Worm (Caenorhabditis elegans) whole organism, L4 larva: Measurements from ENCODE around the gene srg-45.
A peak's percentile ranks its signal among the peaks of the same experiment; 100 is the strongest.

Source experiments
- F26F4.8 ChIP-seq: fragments of 200-800 bp; sonication (Bioruptor generic); conservative IDR thresholded peaks from 2 replicates; pipeline ENCODE4 v1.3.6; 2022; ENCODE audit warnings: missing genetic modification characterization, missing compliant biosample characterization
- F37D6.2 ChIP-seq: sonication (generic microtip); optimal IDR thresholded peaks from 2 replicates; lab custom pipeline; 2016; ENCODE audit warnings: mild to moderate bottlenecking, missing genetic modification characterization, missing compliant biosample characterization
- R02D3.7 ChIP-seq: fragments of 150-350 bp; sonication (generic microtip); optimal IDR thresholded peaks from 3 replicates; lab custom pipeline; 2014; ENCODE audit warnings: missing biosample characterization, missing genetic modification characterization
- Y105C5A.15 ChIP-seq: fragments of 200-800 bp; sonication (Bioruptor generic); IDR thresholded peaks from 2 replicates; pipeline ENCODE4 v1.3.6; 2022; ENCODE audit warnings: missing genetic modification characterization, missing compliant biosample characterization
- Y5F2A.4 ChIP-seq: fragments of 200-800 bp; sonication (Bioruptor generic); optimal IDR thresholded peaks from 2 replicates; lab custom pipeline; 2018; ENCODE audit warnings: mild to moderate bottlenecking, missing genetic modification characterization, missing compliant biosample characterization
- Y75B8A.6 ChIP-seq: fragments of 200-800 bp; sonication (Bioruptor generic); IDR thresholded peaks from 2 replicates; pipeline ENCODE4 v1.3.6; 2022; ENCODE audit warnings: missing genetic modification reagents, missing genetic modification characterization, missing compliant biosample characterization
- ama-1 ChIP-seq: fragments of 150-350 bp; optimal IDR thresholded peaks from 2 replicates; lab custom pipeline; 2014; ENCODE audit warnings: inconsistent platforms, mixed read lengths
- attf-4 ChIP-seq: sonication (generic microtip); optimal IDR thresholded peaks from 3 replicates; lab custom pipeline; 2017; ENCODE audit warnings: missing biosample characterization, missing genetic modification characterization
- ceh-20 ChIP-seq: fragments of 200-800 bp; sonication (Bioruptor generic); IDR thresholded peaks from 2 replicates; pipeline ENCODE4 v1.3.6; 2022; ENCODE audit warnings: missing genetic modification reagents, missing genetic modification characterization, missing compliant biosample characterization
- ceh-32 ChIP-seq: sonication (generic microtip); optimal IDR thresholded peaks from 2 replicates; lab custom pipeline; 2016; ENCODE audit warnings: mild to moderate bottlenecking, missing genetic modification characterization, missing compliant biosample characterization; ENCODE audit not compliant: poor library complexity
- ceh-62 ChIP-seq: sonication (generic microtip); optimal IDR thresholded peaks from 2 replicates; lab custom pipeline; 2017; ENCODE audit warnings: missing biosample characterization, missing genetic modification characterization
- ces-1 ChIP-seq: fragments of 150-350 bp; sonication (generic microtip); optimal IDR thresholded peaks from 4 replicates; lab custom pipeline; 2014; ENCODE audit warnings: missing biosample characterization, missing genetic modification reagents, missing genetic modification characterization
- cey-2 ChIP-seq: sonication (generic microtip); optimal IDR thresholded peaks from 3 replicates; lab custom pipeline; 2017; ENCODE audit warnings: missing genetic modification characterization, mild to moderate bottlenecking, missing compliant biosample characterization, antibody characterized with exemption, borderline replicate concordance; ENCODE audit not compliant: insufficient read depth
- daf-12 ChIP-seq: fragments of 150-350 bp; optimal IDR thresholded peaks from 2 replicates; lab custom pipeline; 2014; ENCODE audit warnings: missing biosample characterization, missing genetic modification reagents, missing genetic modification characterization
- daf-8 ChIP-seq: fragments of 200-800 bp; sonication (Bioruptor generic); IDR thresholded peaks from 2 replicates; pipeline ENCODE4 v1.3.6; 2022; ENCODE audit warnings: missing genetic modification characterization, missing compliant biosample characterization
- dmd-9 ChIP-seq: fragments of 200-800 bp; sonication (Bioruptor generic); IDR thresholded peaks from 2 replicates; pipeline ENCODE4 v1.3.6; 2022; ENCODE audit warnings: missing genetic modification reagents, missing genetic modification characterization, missing compliant biosample characterization
- dve-1 ChIP-seq: sonication (generic microtip); optimal IDR thresholded peaks from 2 replicates; lab custom pipeline; 2017; ENCODE audit warnings: antibody characterized with exemption, mild to moderate bottlenecking, missing genetic modification characterization, missing compliant biosample characterization; ENCODE audit not compliant: insufficient read depth
- egl-27 ChIP-seq: sonication (generic microtip); optimal IDR thresholded peaks from 3 replicates; lab custom pipeline; 2017; ENCODE audit warnings: missing biosample characterization, missing genetic modification reagents, missing genetic modification characterization
- egl-43 ChIP-seq: fragments of 200-800 bp; sonication (Bioruptor generic); IDR thresholded peaks from 2 replicates; pipeline ENCODE4 v1.3.6; 2022; ENCODE audit warnings: missing genetic modification reagents, missing genetic modification characterization, missing compliant biosample characterization
- fkh-10 ChIP-seq: fragments of 150-350 bp; optimal IDR thresholded peaks from 2 replicates; lab custom pipeline; 2014; ENCODE audit warnings: missing biosample characterization, missing genetic modification reagents, missing genetic modification characterization
- fos-1 ChIP-seq: fragments of 150-350 bp; optimal IDR thresholded peaks from 2 replicates; lab custom pipeline; 2014; ENCODE audit warnings: missing biosample characterization, missing genetic modification characterization
- gei-8 ChIP-seq: fragments of 200-800 bp; sonication (Bioruptor generic); optimal IDR thresholded peaks from 2 replicates; lab custom pipeline; 2018; ENCODE audit warnings: mild to moderate bottlenecking, missing genetic modification characterization, missing compliant biosample characterization
- hlh-30 ChIP-seq: sonication (generic microtip); optimal IDR thresholded peaks from 2 replicates; lab custom pipeline; 2017; ENCODE audit warnings: antibody characterized with exemption, mild to moderate bottlenecking, missing genetic modification characterization, missing compliant biosample characterization; ENCODE audit not compliant: insufficient read depth
- jun-1 ChIP-seq: fragments of 150-350 bp; optimal IDR thresholded peaks from 2 replicates; lab custom pipeline; 2014; ENCODE audit warnings: missing biosample characterization, missing genetic modification reagents, missing genetic modification characterization
- lim-7 ChIP-seq: fragments of 200-800 bp; sonication (Bioruptor generic); IDR thresholded peaks from 2 replicates; pipeline ENCODE4 v1.3.6; 2022; ENCODE audit warnings: missing genetic modification characterization, missing compliant biosample characterization
- lin-15B ChIP-seq: fragments of 150-350 bp; sonication (generic microtip); optimal IDR thresholded peaks from 3 replicates; lab custom pipeline; 2014; ENCODE audit warnings: missing biosample characterization, missing genetic modification characterization
- lin-38 ChIP-seq: fragments of 200-800 bp; sonication (Bioruptor generic); IDR thresholded peaks from 2 replicates; pipeline ENCODE4 v1.3.6; 2022; ENCODE audit warnings: missing genetic modification reagents, missing genetic modification characterization, missing compliant biosample characterization
- lin-39 ChIP-seq: fragments of 150-350 bp; optimal IDR thresholded peaks from 2 replicates; lab custom pipeline; 2014; ENCODE audit warnings: missing biosample characterization, missing genetic modification reagents, missing genetic modification characterization
- lir-3 ChIP-seq: sonication (generic microtip); optimal IDR thresholded peaks from 2 replicates; lab custom pipeline; 2016; ENCODE audit warnings: mild to moderate bottlenecking, missing genetic modification characterization, missing compliant biosample characterization
- lsy-2 ChIP-seq, 2 experiments: fragments of 150-350 bp in 1 of 2; sonication (generic microtip) in 1 of 2; optimal IDR thresholded peaks; 2 replicates each; lab custom pipeline; 2014 to 2017; ENCODE audit warnings: missing biosample characterization in 2 of 2, missing genetic modification characterization in 2 of 2
- mdl-1 ChIP-seq, 2 experiments: fragments of 150-350 bp in 1 of 2; sonication (generic microtip) in 1 of 2; optimal IDR thresholded peaks; 2 replicates each; lab custom pipeline; 2014 to 2017; ENCODE audit warnings: missing biosample characterization in 2 of 2, missing genetic modification characterization in 2 of 2
- mdt-29 ChIP-seq: fragments of 200-800 bp; sonication (Bioruptor generic); IDR thresholded peaks from 2 replicates; pipeline ENCODE4 v1.3.6; 2022; ENCODE audit warnings: missing genetic modification reagents, missing genetic modification characterization, missing compliant biosample characterization
- mep-1 ChIP-seq: fragments of 150-350 bp; sonication (generic microtip); optimal IDR thresholded peaks from 3 replicates; lab custom pipeline; 2014; ENCODE audit warnings: missing biosample characterization, missing genetic modification characterization
- mes-2 ChIP-seq: sonication (generic microtip); optimal IDR thresholded peaks from 2 replicates; lab custom pipeline; 2016; ENCODE audit warnings: missing genotype, mild to moderate bottlenecking, missing genetic modification characterization, missing compliant biosample characterization; ENCODE audit not compliant: poor library complexity, severe bottlenecking
- nhr-10 ChIP-seq: fragments of 150-350 bp; optimal IDR thresholded peaks from 2 replicates; lab custom pipeline; 2014; ENCODE audit warnings: missing biosample characterization, missing genetic modification characterization
- nhr-11 ChIP-seq: fragments of 150-350 bp; optimal IDR thresholded peaks from 2 replicates; lab custom pipeline; 2014; ENCODE audit warnings: missing biosample characterization, missing genetic modification characterization
- nhr-111 ChIP-seq: fragments of 200-800 bp; sonication (Bioruptor generic); optimal IDR thresholded peaks from 2 replicates; lab custom pipeline; 2018; ENCODE audit warnings: mild to moderate bottlenecking, missing genetic modification characterization, missing compliant biosample characterization
- nhr-42 ChIP-seq: fragments of 200-800 bp; sonication (Bioruptor generic); IDR thresholded peaks from 2 replicates; pipeline ENCODE4 v1.3.6; 2022; ENCODE audit warnings: missing genetic modification characterization, missing compliant biosample characterization
- nhr-6 ChIP-seq: fragments of 150-350 bp; optimal IDR thresholded peaks from 2 replicates; lab custom pipeline; 2014; ENCODE audit warnings: missing biosample characterization, missing genetic modification characterization
- nhr-77 ChIP-seq: fragments of 150-350 bp; optimal IDR thresholded peaks from 2 replicates; lab custom pipeline; 2014; ENCODE audit warnings: missing biosample characterization, missing genetic modification characterization
- pha-4 ChIP-seq, 2 experiments: fragments of 150-350 bp in 1 of 2; fragments of 200-800 bp in 1 of 2; sonication (Bioruptor generic) in 1 of 2; IDR thresholded peaks in 1 of 2; optimal IDR thresholded peaks in 1 of 2; 2 replicates each; pipeline versions ENCODE4 v1.3.6 to Lab custom; 2014 to 2022; ENCODE audit warnings: missing genetic modification characterization in 2 of 2, missing genetic modification reagents in 2 of 2, missing biosample characterization in 1 of 2, missing compliant biosample characterization in 1 of 2
- php-3 ChIP-seq: fragments of 200-800 bp; sonication (Bioruptor generic); IDR thresholded peaks from 2 replicates; pipeline ENCODE4 v1.3.6; 2022; ENCODE audit warnings: missing genetic modification reagents, missing genetic modification characterization, missing compliant biosample characterization
- saeg-2 ChIP-seq: fragments of 200-800 bp; sonication (Bioruptor generic); IDR thresholded peaks from 2 replicates; pipeline ENCODE4 v1.3.6; 2022; ENCODE audit warnings: missing genetic modification reagents, missing genetic modification characterization, missing compliant biosample characterization
- sdz-12 ChIP-seq: fragments of 200-800 bp; sonication (Bioruptor generic); optimal IDR thresholded peaks from 2 replicates; lab custom pipeline; 2018; ENCODE audit warnings: mild to moderate bottlenecking, missing genetic modification characterization, missing compliant biosample characterization
- snpc-4 ChIP-seq: fragments of 150-350 bp; optimal IDR thresholded peaks from 2 replicates; lab custom pipeline; 2014; ENCODE audit warnings: missing biosample characterization, missing genetic modification characterization
- spr-1 ChIP-seq: sonication (generic microtip); optimal IDR thresholded peaks from 2 replicates; lab custom pipeline; 2016; ENCODE audit warnings: mild to moderate bottlenecking, missing genetic modification characterization, missing compliant biosample characterization
- spr-3 ChIP-seq: fragments of 200-800 bp; sonication (Bioruptor generic); optimal IDR thresholded peaks from 2 replicates; lab custom pipeline; 2018; ENCODE audit warnings: mild to moderate bottlenecking, missing genetic modification characterization, missing compliant biosample characterization
- unc-130 ChIP-seq: sonication (generic microtip); optimal IDR thresholded peaks from 2 replicates; lab custom pipeline; 2016; ENCODE audit warnings: missing genetic modification reagents, missing genetic modification characterization, missing compliant biosample characterization
- zfp-2 ChIP-seq: sonication (generic microtip); optimal IDR thresholded peaks from 2 replicates; lab custom pipeline; 2016; ENCODE audit warnings: mild to moderate bottlenecking, missing genetic modification characterization, missing compliant biosample characterization
- zip-11 ChIP-seq: fragments of 200-800 bp; sonication (Bioruptor generic); IDR thresholded peaks from 2 replicates; pipeline ENCODE4 v1.3.6; 2022; ENCODE audit warnings: missing genetic modification characterization, missing compliant biosample characterization
- ztf-11 ChIP-seq: fragments of 150-350 bp; optimal IDR thresholded peaks from 2 replicates; lab custom pipeline; 2014; ENCODE audit warnings: missing biosample characterization, missing genetic modification characterization

The srg-45 gene

DNA sequence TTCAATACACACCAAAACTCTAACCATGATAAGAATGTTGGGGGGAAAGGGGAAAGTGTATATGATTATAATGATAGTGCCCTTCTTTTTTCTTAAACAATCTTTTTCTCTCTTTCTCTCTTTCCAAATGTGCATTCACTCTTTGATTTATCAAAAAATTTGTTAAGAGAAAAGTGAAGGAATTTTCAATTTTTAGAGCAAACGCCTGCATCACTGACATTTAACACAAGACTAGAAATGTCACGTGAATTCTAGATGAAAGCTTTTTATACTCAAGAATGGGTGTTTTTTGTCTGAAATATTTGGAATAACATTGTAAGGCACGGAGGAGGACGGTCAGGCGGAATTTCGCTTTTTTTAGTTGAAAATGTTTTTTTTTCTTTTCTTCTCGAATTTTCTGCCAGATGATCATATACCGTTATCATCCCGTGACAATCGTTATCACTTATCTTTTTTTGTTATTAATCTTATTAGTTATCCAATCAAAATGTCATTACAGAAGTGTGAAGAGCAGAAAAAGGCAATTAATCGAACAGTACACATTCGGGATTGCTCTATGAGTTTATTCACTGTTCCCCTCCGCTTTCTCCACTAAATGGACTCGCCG is 5.2 kb upstream of the srg-45 start, which contains the start of the genes frm-7 and F55C5.17 (continued):
- TF ChIP-seq Y75B8A.6 (GFP tag; lab: Robert Waterston, UW): no peak
- no peak for TF ChIP-seq egl-43
- no peak for TF ChIP-seq fos-1 (tag; lab: Kevin White, UChicago)
- no peak for TF ChIP-seq attf-4
- TF ChIP-seq R02D3.7 (tag; lab: Kevin White, UChicago): no peak
- no peak for TF ChIP-seq daf-8 (GFP tag; lab: Robert Waterston, UW)
- no peak for TF ChIP-seq lir-3 (tag; lab: Kevin White, UChicago)
- TF ChIP-seq ceh-62 (tag; lab: Kevin White, UChicago): no peak
- TF ChIP-seq ceh-20: no peak
- no peak for TF ChIP-seq nhr-10 (tag; lab: Kevin White, UChicago)
- no peak for TF ChIP-seq mes-2 (tag; lab: Kevin White, UChicago)
- no peak for TF ChIP-seq spr-1 (tag; lab: Kevin White, UChicago)
- TF ChIP-seq lin-39: no peak
- no peak for TF ChIP-seq spr-3 (GFP tag; lab: Kevin White, UChicago)
- no peak for TF ChIP-seq snpc-4 (tag; lab: Kevin White, UChicago)
- no peak for TF ChIP-seq zfp-2 (tag; lab: Kevin White, UChicago)
- TF ChIP-seq jun-1: no peak
- peak; percentile 57 for TF ChIP-seq dve-1
- peak; percentile 64; the same call in 1 of the 2 replicates for TF ChIP-seq php-3
- no peak for TF ChIP-seq lin-15B (tag; lab: Kevin White, UChicago)
- TF ChIP-seq F26F4.8 (GFP tag; lab: Robert Waterston, UW): no peak
- TF ChIP-seq nhr-6: no peak
- no peak for TF ChIP-seq nhr-42 (GFP tag; lab: Robert Waterston, UW)
- TF ChIP-seq ceh-32 (tag; lab: Kevin White, UChicago): no peak
- no peak for TF ChIP-seq nhr-77 (tag; lab: Kevin White, UChicago)
- TF ChIP-seq daf-12: no peak
- no peak; the same call in 1 of the 2 replicates for TF ChIP-seq pha-4 (GFP tag; IDR thresholded peaks at IDR 0.05; lab: Robert Waterston, UW)
- no peak for TF ChIP-seq pha-4 (tag; optimal IDR thresholded peaks at IDR 0.05; lab: Kevin White, UChicago)
- TF ChIP-seq mep-1: peak; percentile 37
- no peak for TF ChIP-seq ama-1 (lab: Kevin White, UChicago)
- peak; percentile 84 for TF ChIP-seq hlh-30 (tag; lab: Kevin White, UChicago)
- TF ChIP-seq zip-11 (GFP tag; lab: Robert Waterston, UW): no peak
- TF ChIP-seq cey-2 (tag; lab: Kevin White, UChicago): no peak
- TF ChIP-seq nhr-11 (tag; lab: Kevin White, UChicago): no peak
- TF ChIP-seq sdz-12 (GFP tag; lab: Kevin White, UChicago): no peak
- no peak for TF ChIP-seq lin-38 (GFP tag; lab: Robert Waterston, UW)
- TF ChIP-seq unc-130 (GFP tag; lab: Kevin White, UChicago): no peak
- no peak for TF ChIP-seq Y105C5A.15 (GFP tag; lab: Robert Waterston, UW)
- TF ChIP-seq nhr-111 (GFP tag; lab: Kevin White, UChicago): no peak
- TF ChIP-seq saeg-2 (GFP tag; lab: Robert Waterston, UW): no peak
- TF ChIP-seq ces-1 (GFP tag; lab: Kevin White, UChicago): no peak
- no peak for TF ChIP-seq Y5F2A.4 (GFP tag; lab: Kevin White, UChicago)
- TF ChIP-seq F37D6.2 (tag; lab: Kevin White, UChicago): no peak
- TF ChIP-seq egl-27: no peak
- peak; percentile 64 for TF ChIP-seq mdt-29
- no peak for TF ChIP-seq dmd-9 (GFP tag; lab: Robert Waterston, UW)
- peak; percentile 15; the same call in 1 of the 2 replicates for TF ChIP-seq lim-7 (GFP tag; lab: Robert Waterston, UW)
- TF ChIP-seq fkh-10 (GFP tag; lab: Kevin White, UChicago): no peak
- TF ChIP-seq lsy-2 (tag; optimal IDR thresholded peaks at IDR 0.05; lab: Kevin White, UChicago): no peak
- TF ChIP-seq mdl-1 (tag; optimal IDR thresholded peaks at IDR 0.05; lab: Kevin White, UChicago): no peak
- TF ChIP-seq ztf-11: no peak
- no peak for TF ChIP-seq gei-8 (GFP tag; lab: Kevin White, UChicago)
